Fruit fly (Drosophila melanogaster) whole organism, adult: ENCODE data around the gene CG14356.

ENCODE experiments used
- CG11617 ChIP-seq: fragments of 200-800 bp; sonication (Bioruptor generic); optimal IDR thresholded peaks from 2 replicates; lab custom pipeline; 2017; ENCODE audit warnings: mild to moderate bottlenecking, missing biosample characterization, missing genetic modification reagents, missing genetic modification characterization
- CG12768 ChIP-seq: fragments of 200-800 bp; sonication (Bioruptor generic); optimal IDR thresholded peaks from 2 replicates; lab custom pipeline; 2017; ENCODE audit warnings: missing biosample characterization, missing genetic modification characterization, mild to moderate bottlenecking, moderate library complexity, missing genetic modification reagents
- CG14711 ChIP-seq: fragments of 200-800 bp; sonication (Bioruptor generic); optimal IDR thresholded peaks from 2 replicates; lab custom pipeline; 2018; ENCODE audit warnings: missing biosample characterization, mild to moderate bottlenecking, missing genetic modification characterization, moderate library complexity
- CG1620 ChIP-seq: fragments of 200-800 bp; sonication (Bioruptor generic); optimal IDR thresholded peaks from 2 replicates; lab custom pipeline; 2016; ENCODE audit warnings: missing biosample characterization, missing genetic modification characterization
- CG33017 ChIP-seq: fragments of 200-800 bp; sonication (Bioruptor generic); optimal IDR thresholded peaks from 2 replicates; lab custom pipeline; 2018; ENCODE audit warnings: missing biosample characterization, mild to moderate bottlenecking, missing genetic modification characterization, moderate library complexity
- CG5204 ChIP-seq: fragments of 200-800 bp; sonication (Bioruptor generic); optimal IDR thresholded peaks from 2 replicates; lab custom pipeline; 2016; ENCODE audit warnings: missing biosample characterization, missing genetic modification characterization
- Clk ChIP-seq: fragments of 200-800 bp; sonication (Bioruptor generic); optimal IDR thresholded peaks from 2 replicates; lab custom pipeline; 2017; ENCODE audit warnings: missing biosample characterization, missing genetic modification characterization
- Crg-1 ChIP-seq: fragments of 200-800 bp; sonication (Bioruptor generic); optimal IDR thresholded peaks from 2 replicates; lab custom pipeline; 2016; ENCODE audit warnings: missing biosample characterization, missing genetic modification characterization
- Mnt ChIP-seq: fragments of 200-800 bp; sonication (Bioruptor generic); optimal IDR thresholded peaks from 2 replicates; lab custom pipeline; 2016; ENCODE audit warnings: missing biosample characterization, mild to moderate bottlenecking, missing genetic modification characterization
- bab1 ChIP-seq: fragments of 200-800 bp; sonication (Bioruptor generic); optimal IDR thresholded peaks from 3 replicates; lab custom pipeline; 2019; ENCODE audit warnings: missing biosample characterization, mild to moderate bottlenecking, missing genetic modification characterization, moderate library complexity
- cnc ChIP-seq, 2 experiments: fragments of >200 bp; optimal IDR thresholded peaks; 2 replicates each; lab custom pipeline; 2017
- ovo ChIP-seq: fragments of 200-800 bp; sonication (Bioruptor generic); optimal IDR thresholded peaks from 2 replicates; lab custom pipeline; 2016; ENCODE audit warnings: missing biosample characterization, missing genetic modification characterization
- pad ChIP-seq: fragments of 200-800 bp; sonication (Bioruptor generic); optimal IDR thresholded peaks from 3 replicates; lab custom pipeline; 2017; ENCODE audit warnings: missing biosample characterization, missing genetic modification characterization, mild to moderate bottlenecking, moderate library complexity, missing genetic modification reagents
- tj ChIP-seq: fragments of 200-800 bp; sonication (Bioruptor generic); optimal IDR thresholded peaks from 3 replicates; lab custom pipeline; 2017; ENCODE audit warnings: missing biosample characterization, mild to moderate bottlenecking, missing genetic modification characterization, moderate library complexity
- toe ChIP-seq: fragments of 200-800 bp; sonication (Bioruptor generic); optimal IDR thresholded peaks from 2 replicates; lab custom pipeline; 2016; ENCODE audit warnings: missing biosample characterization, missing genetic modification characterization

The CG14356 gene

DNA sequence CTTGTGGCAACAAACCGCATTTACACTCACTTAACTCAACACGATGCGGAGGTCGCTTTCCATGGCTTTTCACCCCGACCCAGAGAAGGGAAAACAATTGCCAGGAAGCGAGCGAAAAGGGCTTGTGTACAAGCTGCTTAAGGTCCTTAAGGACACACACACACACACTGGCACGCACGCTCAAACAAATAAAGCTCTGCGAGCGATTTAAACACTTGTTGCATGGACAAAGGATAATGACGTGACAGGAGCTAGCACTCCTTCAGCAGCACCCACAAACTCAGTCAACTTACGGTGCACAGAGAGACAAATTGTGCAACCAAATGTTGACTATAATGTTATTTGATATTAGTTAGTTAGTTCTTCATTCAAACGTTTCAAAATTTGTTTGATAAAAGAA is 46.3 kb downstream of the CG14356 start:
- TF ChIP-seq CG14711 (tag; lab: Kevin White, UChicago) (no peak), CG12768 (GFP tag; lab: Kevin White, UChicago) (no peak), CG5204 (GFP tag; lab: Kevin White, UChicago) (no peak), tj (GFP tag; lab: Kevin White, UChicago) (no peak), ovo (GFP tag; lab: Kevin White, UChicago) (no peak), bab1 (GFP tag; lab: Kevin White, UChicago) (no peak), CG1620 (no peak), Clk (no peak), Crg-1 (GFP tag; lab: Kevin White, UChicago) (no peak), toe (GFP tag; lab: Kevin White, UChicago) (no peak), Mnt (GFP tag; lab: Kevin White, UChicago) (no peak), CG33017 (tag; lab: Kevin White, UChicago) (no peak), pad (no peak)

DNA sequence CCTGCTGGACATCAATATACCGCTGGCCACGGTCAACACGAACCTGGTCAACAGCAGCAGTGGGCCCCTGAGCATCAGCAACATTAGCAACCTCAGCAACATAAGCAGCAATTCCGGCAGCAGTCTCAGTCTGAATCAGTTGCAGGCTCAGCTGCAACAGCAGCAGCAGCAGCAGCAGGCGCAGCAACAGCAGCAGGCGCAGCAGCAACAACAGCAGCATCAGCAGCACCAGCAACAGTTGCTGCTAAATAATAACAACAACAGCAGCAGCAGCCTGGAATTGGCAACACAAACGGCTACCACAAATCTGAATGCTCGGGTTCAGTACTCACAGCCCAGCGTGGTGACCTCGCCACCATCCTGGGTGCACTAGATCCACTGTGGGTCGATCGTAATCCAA is 50.3 kb downstream of the CG14356 start:
- TF ChIP-seq CG14711 (tag; lab: Kevin White, UChicago) (no peak), toe (GFP tag; lab: Kevin White, UChicago) (no peak), cnc (optimal IDR thresholded peaks at IDR 0.05; lab: Kevin White, UChicago) (no peak), CG12768 (GFP tag; lab: Kevin White, UChicago) (no peak), CG11617 (GFP tag; lab: Kevin White, UChicago) (no peak), tj (GFP tag; lab: Kevin White, UChicago) (no peak), CG5204 (GFP tag; lab: Kevin White, UChicago) (no peak), bab1 (GFP tag; lab: Kevin White, UChicago) (no peak)
